Worm (Caenorhabditis elegans): ENCODE results near the gene ZK742.6.

DNA sequence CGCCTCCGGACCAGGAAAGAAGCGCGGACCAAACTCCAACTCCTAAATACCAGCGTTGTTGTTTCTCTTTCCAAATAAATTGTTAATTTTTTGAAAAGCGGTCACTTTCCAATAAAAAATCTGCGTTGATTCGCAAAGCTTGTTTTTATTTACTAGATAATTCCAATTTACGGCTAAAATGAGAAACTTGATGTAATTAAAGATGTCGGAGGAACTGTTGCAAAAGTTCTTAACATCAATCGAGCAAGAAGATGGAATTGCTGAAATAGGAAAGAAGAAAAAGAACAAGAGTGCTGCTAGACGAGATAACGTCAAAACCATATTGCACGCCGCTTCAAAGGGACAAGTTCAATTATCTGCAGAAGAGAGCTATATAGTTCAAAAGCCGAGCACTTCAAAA lies 37.6 kb downstream of the ZK742.6 start, which contains the start of gene C26F1.3:
- TF ChIP-seq flt-1 (GFP tag; IDR thresholded peaks at IDR 0.05) = no peak
- no peak for TF ChIP-seq med-1 (GFP tag; optimal IDR thresholded peaks at IDR 0.05; ENCODE audit: insufficient read depth)
- TF ChIP-seq T22C8.4 (GFP tag; IDR thresholded peaks at IDR 0.05) = no peak
- TF ChIP-seq klf-2 (GFP tag; conservative IDR thresholded peaks at IDR 0.05) = no peak
